Worm (Caenorhabditis elegans) whole organism, L1 larva: Measurements from ENCODE around the gene srw-62.

Source experiments
- elt-2 ChIP-seq: sonication (generic microtip); optimal IDR thresholded peaks from 2 replicates; lab custom pipeline; 2016; ENCODE audit warnings: missing genetic modification characterization, mild to moderate bottlenecking, inconsistent platforms, missing compliant biosample characterization, missing genetic modification reagents
- rnt-1 ChIP-seq: sonication (generic microtip); optimal IDR thresholded peaks from 2 replicates; lab custom pipeline; 2016; ENCODE audit warnings: mild to moderate bottlenecking, missing genetic modification characterization, moderate library complexity, missing compliant biosample characterization

DNA sequence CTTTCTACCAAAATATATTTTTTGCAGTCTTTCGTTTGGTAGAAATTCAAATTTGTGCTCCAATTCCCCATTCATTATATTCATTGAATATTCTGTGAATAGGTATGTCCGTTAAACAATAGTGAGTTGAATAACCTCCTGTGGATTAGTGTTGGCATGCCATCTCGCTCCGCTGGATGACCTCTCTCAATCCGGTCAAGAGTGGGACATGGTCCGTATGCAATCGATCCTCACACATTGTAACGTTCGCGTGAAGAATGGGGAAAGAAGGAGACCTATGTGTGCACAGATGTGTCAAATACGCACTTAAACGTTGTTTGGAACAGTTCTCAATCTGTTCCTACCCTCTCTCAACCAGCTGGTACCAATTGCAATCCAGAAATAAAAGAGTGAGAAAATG lies 12.0 kb upstream of the srw-62 start:
- TF ChIP-seq elt-2 (tag; lab: Kevin White, UChicago) (no peak), rnt-1 (tag; lab: Kevin White, UChicago) (no peak)
